Fruit fly (Drosophila melanogaster) whole organism, wandering third instar larva: ENCODE results near the gene Os-C.

ENCODE experiments used
- CrebA ChIP-seq: fragments of 200-800 bp; sonication (Bioruptor generic); optimal IDR thresholded peaks from 2 replicates; lab custom pipeline; 2016; ENCODE audit warnings: missing biosample characterization, mild to moderate bottlenecking, missing genetic modification characterization, borderline replicate concordance
- Dfd ChIP-seq: fragments of >200 bp; optimal IDR thresholded peaks from 2 replicates; lab custom pipeline; 2017; ENCODE audit warnings: missing biosample characterization, missing genetic modification characterization
- Jra ChIP-seq: sonication (Bioruptor generic); optimal IDR thresholded peaks from 2 replicates; lab custom pipeline; 2016; ENCODE audit warnings: missing biosample characterization, missing genetic modification characterization
- Mio ChIP-seq: sonication (Bioruptor generic); optimal IDR thresholded peaks from 2 replicates; lab custom pipeline; 2016; ENCODE audit warnings: missing biosample characterization, missing genetic modification characterization
- Rel ChIP-seq, 2 experiments: fragments of 200-800 bp; sonication (Bioruptor generic) in 1 of 2; optimal IDR thresholded peaks; 2 replicates in 1 of 2; 3 replicates in 1 of 2; lab custom pipeline; 2016 to 2019; ENCODE audit warnings: mild to moderate bottlenecking in 2 of 2, missing biosample characterization in 2 of 2, missing genetic modification characterization in 2 of 2, moderate library complexity in 1 of 2
- ey ChIP-seq: fragments of 200-800 bp; sonication (Bioruptor generic); optimal IDR thresholded peaks from 2 replicates; lab custom pipeline; 2016; ENCODE audit warnings: missing biosample characterization, missing genetic modification characterization
- fru ChIP-seq: fragments of 200-800 bp; sonication (Bioruptor generic); optimal IDR thresholded peaks from 3 replicates; lab custom pipeline; 2016; ENCODE audit warnings: missing biosample characterization, mild to moderate bottlenecking, missing genetic modification characterization
- rgr ChIP-seq: fragments of 200-800 bp; sonication (Bioruptor generic); optimal IDR thresholded peaks from 3 replicates; lab custom pipeline; 2016; ENCODE audit warnings: missing biosample characterization, mild to moderate bottlenecking, missing genetic modification characterization

DNA sequence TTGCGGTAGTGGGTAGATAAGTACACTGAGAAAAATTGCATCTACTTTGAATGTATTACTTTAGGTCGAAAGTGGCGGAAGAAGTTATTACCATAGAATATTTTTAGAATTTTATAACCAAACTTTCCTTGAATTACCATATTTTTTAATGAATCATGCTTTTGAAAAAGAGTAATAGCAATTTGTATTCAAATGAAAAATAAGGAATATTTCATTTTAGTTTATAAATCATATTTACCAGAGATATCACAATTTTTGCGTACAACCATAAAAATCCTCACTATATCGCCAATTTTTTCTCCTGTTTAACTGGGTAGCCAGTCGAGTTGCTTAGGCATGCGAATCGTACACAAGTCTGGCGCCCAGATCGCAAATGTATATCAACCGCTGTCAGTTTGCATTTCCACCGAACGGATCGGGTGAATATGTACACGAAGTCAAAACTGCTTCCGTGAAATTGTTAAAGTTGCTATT is 9.0 kb upstream of the Os-C start:
- TF ChIP-seq ey = peak; percentile 49
- TF ChIP-seq Mio = no peak
- TF ChIP-seq fru (GFP tag; lab: Kevin White, UChicago) = peak; percentile 62
- TF ChIP-seq CrebA (GFP tag; lab: Kevin White, UChicago) = no peak
- no peak for TF ChIP-seq Jra (GFP tag; lab: Kevin White, UChicago)
- TF ChIP-seq Dfd (GFP tag; lab: Kevin White, UChicago) = no peak
- peak; percentile 50 for TF ChIP-seq rgr (GFP tag; lab: Kevin White, UChicago)
- TF ChIP-seq Rel (GFP tag; optimal IDR thresholded peaks at IDR 0.05; lab: Kevin White, UChicago) = no peak
- no peak for TF ChIP-seq Rel (tag; optimal IDR thresholded peaks at IDR 0.05; lab: Kevin White, UChicago)
